Worm (Caenorhabditis elegans) whole organism, L2 larva: ENCODE measurements around the gene nhr-123.

ENCODE experiments used
- F13H6.1 ChIP-seq: sonication (generic microtip); optimal IDR thresholded peaks from 2 replicates; lab custom pipeline; 2016; ENCODE audit warnings: missing genetic modification characterization, missing compliant biosample characterization
- ZK546.5 ChIP-seq: sonication (generic microtip); optimal IDR thresholded peaks from 2 replicates; lab custom pipeline; 2017; ENCODE audit warnings: missing biosample characterization, missing genetic modification characterization
- ama-1 ChIP-seq: fragments of 150-350 bp; optimal IDR thresholded peaks from 2 replicates; lab custom pipeline; 2018; ENCODE audit warnings: inconsistent platforms
- blmp-1 ChIP-seq: sonication (generic microtip); optimal IDR thresholded peaks from 2 replicates; lab custom pipeline; 2017; ENCODE audit warnings: missing genetic modification characterization, mild to moderate bottlenecking, missing compliant biosample characterization, antibody characterized with exemption, moderate library complexity; ENCODE audit not compliant: insufficient read depth
- mdl-1 ChIP-seq, 2 experiments: fragments of 150-350 bp in 1 of 2; sonication (generic microtip) in 1 of 2; optimal IDR thresholded peaks; 2 replicates each; lab custom pipeline; 2017; ENCODE audit warnings: missing biosample characterization in 2 of 2, missing genetic modification characterization in 2 of 2
- nhr-6 ChIP-seq: fragments of 150-350 bp; optimal IDR thresholded peaks from 2 replicates; lab custom pipeline; 2014; ENCODE audit warnings: missing biosample characterization, missing genetic modification characterization
- unc-39 ChIP-seq: fragments of 150-350 bp; optimal IDR thresholded peaks from 2 replicates; lab custom pipeline; 2014; ENCODE audit warnings: missing biosample characterization, missing genetic modification characterization
- zag-1 ChIP-seq: fragments of 150-350 bp; optimal IDR thresholded peaks from 2 replicates; lab custom pipeline; 2014; ENCODE audit warnings: missing biosample characterization, missing genetic modification characterization

- TF ChIP-seq blmp-1 (tag; lab: Kevin White, UChicago) (no peak), ama-1 (lab: Kevin White, UChicago) (no peak), nhr-6 (tag; lab: Kevin White, UChicago) (no peak), unc-39 (no peak), F13H6.1 (no peak), zag-1 (tag; lab: Kevin White, UChicago) (no peak), mdl-1 (tag; optimal IDR thresholded peaks at IDR 0.05; lab: Kevin White, UChicago) (no peak), ZK546.5 (no peak)
Measured at ce11 chrV:450757-451501, at the start of gene nhr-123.
